Fruit fly (Drosophila melanogaster): Measurements from ENCODE around the gene CG18599.

DNA sequence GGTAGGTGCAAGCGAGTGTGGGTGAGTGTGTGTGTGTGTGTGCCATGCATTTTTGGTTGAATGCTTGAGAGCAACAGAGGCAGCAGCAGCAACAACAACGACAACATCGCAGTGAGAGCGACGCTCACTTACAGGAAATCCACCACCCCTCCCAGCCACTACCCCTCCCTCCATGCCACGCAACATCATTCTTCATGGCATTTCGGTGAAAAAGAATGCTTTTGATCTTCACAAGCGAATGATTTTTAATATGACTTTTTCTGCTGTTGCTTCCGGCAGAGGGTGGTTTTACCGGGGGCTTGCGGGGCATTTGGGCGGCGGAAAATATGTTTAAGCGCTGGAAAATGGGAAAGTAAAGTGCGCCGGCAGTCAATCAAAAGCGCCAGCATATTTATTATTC lies 6.0 kb upstream of the CG18599 start:
- TF ChIP-seq gsb (GFP tag; IDR thresholded peaks at IDR 0.05) (no peak), klu (GFP tag; IDR thresholded peaks at IDR 0.05) (no peak), CG15514 (GFP tag; optimal IDR thresholded peaks at IDR 0.05) (no peak), MBD-R2 (GFP tag; IDR thresholded peaks at IDR 0.05) (no peak), Ada2b (GFP tag; IDR thresholded peaks at IDR 0.05) (no peak), CG18764 (GFP tag; optimal IDR thresholded peaks at IDR 0.05) (no peak), Six4 (GFP tag; optimal IDR thresholded peaks at IDR 0.05) (no peak), CG5953 (GFP tag; IDR thresholded peaks at IDR 0.05) (no peak), CG30431 (GFP tag; optimal IDR thresholded peaks at IDR 0.05) (no peak)

Data from whole organism, embryonic.